Fruit fly (Drosophila melanogaster): ENCODE measurements around the gene CG10681.

Gene CG10681

DNA sequence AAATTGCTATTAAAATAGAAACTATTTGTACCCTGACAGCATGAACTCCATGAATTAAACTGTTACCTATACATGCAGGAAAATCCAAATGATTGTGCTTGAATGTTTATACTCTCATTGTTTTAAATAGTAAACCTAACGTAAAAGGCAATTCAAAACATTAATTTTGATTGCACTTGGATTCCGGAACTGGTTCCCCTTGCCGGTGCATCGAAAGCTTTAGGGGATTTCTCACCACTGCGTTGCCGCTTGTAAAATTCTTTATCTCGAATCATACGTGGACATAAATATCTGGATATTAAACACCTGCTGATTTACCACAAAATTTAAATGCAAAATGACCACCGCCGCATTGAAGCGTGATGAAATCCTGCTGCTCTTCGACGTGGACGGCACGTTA, 33.0 kb downstream of the CG10681 start, which contains the start of gene Pmm2 (continued):
- TF ChIP-seq zen2 (GFP tag; IDR thresholded peaks at IDR 0.05; ENCODE audit: partially characterized antibody): no peak
- peak; percentile 71 for TF ChIP-seq gfzf (GFP tag; optimal IDR thresholded peaks at IDR 0.05)
- no peak for TF ChIP-seq CG12155 (GFP tag; optimal IDR thresholded peaks at IDR 0.05)
- no peak for TF ChIP-seq dimm (GFP tag; IDR thresholded peaks at IDR 0.05)
- no peak for TF ChIP-seq croc (GFP tag; conservative IDR thresholded peaks at IDR 0.05)
- no peak for TF ChIP-seq D19A (tag; optimal IDR thresholded peaks at IDR 0.05)
- TF ChIP-seq cas (GFP tag; IDR thresholded peaks at IDR 0.05): no peak
- TF ChIP-seq H15 (GFP tag; IDR thresholded peaks at IDR 0.05): no peak
- TF ChIP-seq tin (GFP tag; optimal IDR thresholded peaks at IDR 0.05): no peak
- TF ChIP-seq Blimp-1 (GFP tag; optimal IDR thresholded peaks at IDR 0.05): no peak
- TF ChIP-seq CG12391 (tag; optimal IDR thresholded peaks at IDR 0.05): no peak
- no peak for TF ChIP-seq GATAe (GFP tag; conservative IDR thresholded peaks at IDR 0.05)
- TF ChIP-seq Ets97D (GFP tag; optimal IDR thresholded peaks at IDR 0.05): no peak
- TF ChIP-seq CHES-1-like (GFP tag; optimal IDR thresholded peaks at IDR 0.05): no peak
- TF ChIP-seq ind (GFP tag; optimal IDR thresholded peaks at IDR 0.05): no peak
- peak; percentile 63 for TF ChIP-seq E2f2 (GFP tag; IDR thresholded peaks at IDR 0.05)
- no peak for TF ChIP-seq sob (GFP tag; IDR thresholded peaks at IDR 0.05)
- TF ChIP-seq oc (tag; optimal IDR thresholded peaks at IDR 0.05): no peak
- TF ChIP-seq Rfx (GFP tag; IDR thresholded peaks at IDR 0.05): no peak
- TF ChIP-seq wor (GFP tag; IDR thresholded peaks at IDR 0.05): no peak
- peak; percentile 36 for TF ChIP-seq pzg (GFP tag; optimal IDR thresholded peaks at IDR 0.05)
- TF ChIP-seq chm (GFP tag; IDR thresholded peaks at IDR 0.05): no peak
- no peak for TF ChIP-seq CG43689 (GFP tag; IDR thresholded peaks at IDR 0.05)
- TF ChIP-seq stwl (tag; optimal IDR thresholded peaks at IDR 0.05): no peak
- TF ChIP-seq Hmr (GFP tag; optimal IDR thresholded peaks at IDR 0.05): no peak
- TF ChIP-seq Dek (tag; optimal IDR thresholded peaks at IDR 0.05): no peak
- TF ChIP-seq chif (GFP tag; optimal IDR thresholded peaks at IDR 0.05): no peak
- no peak for TF ChIP-seq CG1233 (GFP tag; optimal IDR thresholded peaks at IDR 0.05)
- TF ChIP-seq CG17328 (GFP tag; IDR thresholded peaks at IDR 0.05): 0 out of 2 replicates have a peak, but pooled peaks have one; percentile 10
- no peak for TF ChIP-seq dati (GFP tag; IDR thresholded peaks at IDR 0.05)
- no peak for TF ChIP-seq HLHmδ (GFP tag; optimal IDR thresholded peaks at IDR 0.05)
- TF ChIP-seq h (optimal IDR thresholded peaks at IDR 0.05): no peak
- no peak for TF ChIP-seq ara (GFP tag; IDR thresholded peaks at IDR 0.05)
- no peak for TF ChIP-seq CG4707 (GFP tag; optimal IDR thresholded peaks at IDR 0.05)
- peak; percentile 15 for TF ChIP-seq Xbp1 (GFP tag; optimal IDR thresholded peaks at IDR 0.05)
- no peak for TF ChIP-seq Sox100B (GFP tag; optimal IDR thresholded peaks at IDR 0.05)
- TF ChIP-seq CG15011 (GFP tag; optimal IDR thresholded peaks at IDR 0.05): no peak
- TF ChIP-seq usp (GFP tag; optimal IDR thresholded peaks at IDR 0.05): no peak
- no peak for TF ChIP-seq az2 (GFP tag; optimal IDR thresholded peaks at IDR 0.05)
- no peak for TF ChIP-seq wek (GFP tag; optimal IDR thresholded peaks at IDR 0.05)
- TF ChIP-seq CG6689 (GFP tag; IDR thresholded peaks at IDR 0.05): no peak
- TF ChIP-seq cwo (GFP tag; optimal IDR thresholded peaks at IDR 0.05): no peak
- TF ChIP-seq MBD-R2 (GFP tag; IDR thresholded peaks at IDR 0.05): peak; percentile 42; the same call in 1 of the 2 replicates
- TF ChIP-seq mirr (GFP tag; optimal IDR thresholded peaks at IDR 0.05): no peak
- TF ChIP-seq kah (GFP tag; optimal IDR thresholded peaks at IDR 0.05): peak; percentile 25
- no peak for TF ChIP-seq Aef1 (GFP tag; IDR thresholded peaks at IDR 0.05)
- no peak for TF ChIP-seq CG12219 (GFP tag; optimal IDR thresholded peaks at IDR 0.05)
- no peak for TF ChIP-seq CG8944 (GFP tag; optimal IDR thresholded peaks at IDR 0.05)
- no peak for TF ChIP-seq CG12071 (GFP tag; optimal IDR thresholded peaks at IDR 0.05)
- TF ChIP-seq Neu2 (GFP tag; optimal IDR thresholded peaks at IDR 0.05; ENCODE audit: borderline replicate concordance): no peak
- no peak for TF ChIP-seq sens-2 (GFP tag; IDR thresholded peaks at IDR 0.05)
- TF ChIP-seq CG12744 (GFP tag; optimal IDR thresholded peaks at IDR 0.05): no peak
